Worm (Caenorhabditis elegans) whole organism, young adult: ENCODE results near the gene W09C2.8.

Source experiments
- F22D6.2 ChIP-seq: sonication (generic microtip); optimal IDR thresholded peaks from 2 replicates; lab custom pipeline; 2016; ENCODE audit warnings: mild to moderate bottlenecking, missing genetic modification characterization, missing compliant biosample characterization
- K11D2.4 ChIP-seq: fragments of 200-800 bp; sonication (Bioruptor generic); IDR thresholded peaks from 2 replicates; pipeline ENCODE4 v1.3.6; 2022; ENCODE audit warnings: missing genetic modification reagents, missing genetic modification characterization, missing compliant biosample characterization
- egl-44 ChIP-seq: fragments of 200-800 bp; sonication (Bioruptor generic); IDR thresholded peaks from 2 replicates; pipeline ENCODE4 v1.3.6; 2022; ENCODE audit warnings: missing genetic modification reagents, missing genetic modification characterization, missing compliant biosample characterization
- him-1 ChIP-seq: sonication (generic microtip); optimal IDR thresholded peaks from 2 replicates; lab custom pipeline; 2016; ENCODE audit warnings: missing genotype, missing genetic modification reagents, missing genetic modification characterization, missing compliant biosample characterization
- hrde-1 ChIP-seq: sonication (generic microtip); optimal IDR thresholded peaks from 2 replicates; lab custom pipeline; 2016; ENCODE audit warnings: missing genetic modification characterization, mild to moderate bottlenecking, missing compliant biosample characterization, moderate library complexity, missing genotype, missing genetic modification reagents, borderline replicate concordance
- lin-35 ChIP-seq, 3 experiments: fragments of 150-350 bp in 2 of 3; sonication (generic microtip) in 1 of 3; optimal IDR thresholded peaks; 2 replicates each; lab custom pipeline; 2014 to 2018; ENCODE audit warnings: missing biosample characterization in 3 of 3, missing genetic modification characterization in 3 of 3, missing genetic modification reagents in 3 of 3
- mes-4 ChIP-seq: sonication (generic microtip); optimal IDR thresholded peaks from 2 replicates; lab custom pipeline; 2016; ENCODE audit warnings: missing genotype, missing genetic modification characterization, missing compliant biosample characterization
- nhr-90 ChIP-seq: sonication (generic microtip); optimal IDR thresholded peaks from 2 replicates; lab custom pipeline; 2016; ENCODE audit warnings: missing genotype, mild to moderate bottlenecking, missing genetic modification characterization, missing compliant biosample characterization
- sptf-2 ChIP-seq: fragments of 200-800 bp; sonication (Bioruptor generic); optimal IDR thresholded peaks from 2 replicates; lab custom pipeline; 2018; ENCODE audit warnings: mild to moderate bottlenecking, missing genetic modification characterization, missing compliant biosample characterization
- tbp1 ChIP-seq: fragments of 200-800 bp; sonication (Bioruptor generic); optimal IDR thresholded peaks from 2 replicates; lab custom pipeline; 2018; ENCODE audit warnings: mild to moderate bottlenecking, missing genetic modification characterization, missing compliant biosample characterization
- tlf-1 ChIP-seq: fragments of 200-800 bp; sonication (Bioruptor generic); optimal IDR thresholded peaks from 2 replicates; lab custom pipeline; 2018; ENCODE audit warnings: mild to moderate bottlenecking, missing genetic modification characterization, missing compliant biosample characterization

- TF ChIP-seq nhr-90: no peak
- no peak for TF ChIP-seq hrde-1 (tag; lab: Kevin White, UChicago)
- no peak for TF ChIP-seq egl-44
- no peak for TF ChIP-seq him-1 (tag; lab: Kevin White, UChicago)
- TF ChIP-seq tlf-1 (GFP tag; lab: Kevin White, UChicago): no peak
- no peak for TF ChIP-seq tbp1
- no peak for TF ChIP-seq mes-4 (tag; lab: Kevin White, UChicago)
- no peak for TF ChIP-seq lin-35 (GFP tag; optimal IDR thresholded peaks at IDR 0.05; lab: Kevin White, UChicago)
- TF ChIP-seq K11D2.4 (GFP tag; lab: Robert Waterston, UW): no peak
- TF ChIP-seq sptf-2: no peak
- no peak for TF ChIP-seq F22D6.2 (tag; lab: Kevin White, UChicago)
These were observed 27.1 kb upstream of the W09C2.8 start, which contains the start of gene chca-1 for ce11 chrIV:9651234-9651633.
